Fruit fly (Drosophila melanogaster): Measurements from ENCODE around the gene CG11085.

DNA sequence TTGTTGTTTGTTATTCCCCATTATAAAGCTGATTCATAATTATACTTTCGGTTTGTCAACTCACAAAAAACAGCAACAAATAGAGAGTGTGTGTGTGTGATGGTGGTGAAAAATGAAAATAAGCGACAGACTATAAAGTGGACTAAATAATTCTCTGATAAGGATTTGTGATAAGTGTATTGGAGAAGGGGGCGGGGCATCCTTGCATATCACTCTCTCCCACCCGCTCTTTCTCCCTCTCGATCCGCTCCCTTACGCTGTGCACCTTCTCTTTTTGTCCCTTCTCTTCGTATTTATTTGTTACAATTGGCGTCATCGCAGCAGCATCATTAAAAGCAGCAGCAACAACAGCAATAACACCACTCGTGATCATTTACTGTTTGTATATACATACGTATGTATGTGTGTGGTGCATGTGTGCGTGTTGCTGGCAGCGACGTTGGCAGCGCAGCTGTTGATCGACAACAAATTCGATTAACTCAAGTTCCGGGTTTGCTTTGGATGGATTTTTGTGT is 45.4 kb downstream of the CG11085 start:
- TF ChIP-seq EcR (GFP tag; optimal IDR thresholded peaks at IDR 0.05) (peak; percentile 9), CG12605 (GFP tag; IDR thresholded peaks at IDR 0.05) (no peak), CG8159 (tag; optimal IDR thresholded peaks at IDR 0.05) (no peak), fd96Ca (GFP tag; IDR thresholded peaks at IDR 0.05) (no peak), CG17806 (tag; optimal IDR thresholded peaks at IDR 0.05) (no peak), CG34367 (tag; optimal IDR thresholded peaks at IDR 0.05) (no peak), rn (GFP tag; IDR thresholded peaks at IDR 0.05) (no peak), CG9948 (tag; optimal IDR thresholded peaks at IDR 0.05) (no peak), CG14655 (GFP tag; optimal IDR thresholded peaks at IDR 0.05) (no peak), D1 (tag; optimal IDR thresholded peaks at IDR 0.05) (no peak), Pif1A (GFP tag; optimal IDR thresholded peaks at IDR 0.05) (no peak), Pif1B (GFP tag; optimal IDR thresholded peaks at IDR 0.05) (no peak), CG8301 (tag; optimal IDR thresholded peaks at IDR 0.05) (no peak), CG10348 (GFP tag; IDR thresholded peaks at IDR 0.05) (no peak)

Data from whole organism, pupa.